Worm (Caenorhabditis elegans): ENCODE data around the gene F35F10.13.

F35F10.13 gene

ce11 chrV:3308169-3308568, 10.7 kb downstream of the F35F10.13 start, which contains the start of gene srbc-3:
srbc-3 (plus strand) TSS chrV:3308469.
- TF ChIP-seq unc-3 (GFP tag; conservative IDR thresholded peaks at IDR 0.05), result no peak
- TF ChIP-seq unc-3 (tag; optimal IDR thresholded peaks at IDR 0.05), result no peak
- no peak for TF ChIP-seq K02D7.2 (tag; optimal IDR thresholded peaks at IDR 0.05)
- no peak for TF ChIP-seq gmeb-2 (tag; optimal IDR thresholded peaks at IDR 0.05)
- TF ChIP-seq ceh-19 (GFP tag; optimal IDR thresholded peaks at IDR 0.05), result no peak
- TF ChIP-seq elt-2 (tag; optimal IDR thresholded peaks at IDR 0.05), result no peak
- no peak for TF ChIP-seq F13H6.1 (tag; optimal IDR thresholded peaks at IDR 0.05)
- no peak for TF ChIP-seq pat-9 (tag; optimal IDR thresholded peaks at IDR 0.05)
- TF ChIP-seq lim-6 (tag; optimal IDR thresholded peaks at IDR 0.05), result no peak
- TF ChIP-seq pha-2 (tag; optimal IDR thresholded peaks at IDR 0.05), result no peak
- TF ChIP-seq mec-3 (tag; optimal IDR thresholded peaks at IDR 0.05; ENCODE audit: borderline replicate concordance), result no peak
- TF ChIP-seq Y22D7AL.16 (tag; optimal IDR thresholded peaks at IDR 0.05), result no peak
- no peak for TF ChIP-seq pax-1 (tag; optimal IDR thresholded peaks at IDR 0.05)
- no peak for TF ChIP-seq fkh-10 (GFP tag; optimal IDR thresholded peaks at IDR 0.05)
- no peak for TF ChIP-seq ama-1 (optimal IDR thresholded peaks at IDR 0.05)
- TF ChIP-seq sdc-2 (tag; optimal IDR thresholded peaks at IDR 0.05), result no peak
- no peak for TF ChIP-seq pag-3 (tag; optimal IDR thresholded peaks at IDR 0.05; ENCODE audit: borderline replicate concordance)
- no peak for TF ChIP-seq ceh-9 (tag; optimal IDR thresholded peaks at IDR 0.05)
- no peak for TF ChIP-seq unc-86 (tag; optimal IDR thresholded peaks at IDR 0.05)
- no peak for TF ChIP-seq npax-4 (tag; optimal IDR thresholded peaks at IDR 0.05)
- no peak for TF ChIP-seq unc-55 (GFP tag; optimal IDR thresholded peaks at IDR 0.05)

- no peak for TF ChIP-seq dve-1 (tag; optimal IDR thresholded peaks at IDR 0.05)
- TF ChIP-seq K02D7.2 (tag; optimal IDR thresholded peaks at IDR 0.05), result no peak
- no peak for TF ChIP-seq K09A11.1 (tag; optimal IDR thresholded peaks at IDR 0.05; ENCODE audit: insufficient read depth)
- TF ChIP-seq pat-9 (tag; optimal IDR thresholded peaks at IDR 0.05), result no peak
- TF ChIP-seq ets-4 (tag; optimal IDR thresholded peaks at IDR 0.05), result no peak
- no peak for TF ChIP-seq nhr-11 (tag; optimal IDR thresholded peaks at IDR 0.05)
- no peak for TF ChIP-seq sox-2 (GFP tag; IDR thresholded peaks at IDR 0.05)
- TF ChIP-seq fax-1 (tag; optimal IDR thresholded peaks at IDR 0.05), result no peak
- TF ChIP-seq T23F11.4 (GFP tag; optimal IDR thresholded peaks at IDR 0.05), result no peak
- no peak for TF ChIP-seq gmeb-2 (tag; optimal IDR thresholded peaks at IDR 0.05)
- no peak for TF ChIP-seq ttx-3 (tag; optimal IDR thresholded peaks at IDR 0.05)
- no peak for TF ChIP-seq pros-1 (tag; optimal IDR thresholded peaks at IDR 0.05)
- TF ChIP-seq ceh-30 (tag; optimal IDR thresholded peaks at IDR 0.05), result no peak
- no peak for TF ChIP-seq pha-4 (tag; optimal IDR thresholded peaks at IDR 0.05)
- TF ChIP-seq madf-2 (tag; optimal IDR thresholded peaks at IDR 0.05), result no peak
- no peak for TF ChIP-seq elt-2 (tag; optimal IDR thresholded peaks at IDR 0.05)
- TF ChIP-seq hlh-8 (tag; optimal IDR thresholded peaks at IDR 0.05), result no peak
- no peak for TF ChIP-seq elt-4 (tag; optimal IDR thresholded peaks at IDR 0.05)
- TF ChIP-seq F13H6.1 (tag; optimal IDR thresholded peaks at IDR 0.05), result no peak
- TF ChIP-seq pqm-1 (tag; optimal IDR thresholded peaks at IDR 0.05), result no peak
Measured at ce11 chrV:3301898-3302297, 17.0 kb downstream of the F35F10.13 start, which contains the start of gene srbc-1. srbc-1 (minus strand) TSS chrV:3301998.

ce11 chrV:3299437-3299836, 19.4 kb downstream of the F35F10.13 start:
- TF ChIP-seq hlh-15 (tag; optimal IDR thresholded peaks at IDR 0.05) (no peak), ceh-19 (GFP tag; optimal IDR thresholded peaks at IDR 0.05) (no peak), K02D7.2 (tag; optimal IDR thresholded peaks at IDR 0.05) (no peak), ceh-18 (tag; optimal IDR thresholded peaks at IDR 0.05) (no peak), rnt-1 (tag; optimal IDR thresholded peaks at IDR 0.05) (no peak), syd-9 (tag; optimal IDR thresholded peaks at IDR 0.05) (no peak)
